3 worm cellular contexts compared by ENCODE assay signal in the genomic region with DNA sequence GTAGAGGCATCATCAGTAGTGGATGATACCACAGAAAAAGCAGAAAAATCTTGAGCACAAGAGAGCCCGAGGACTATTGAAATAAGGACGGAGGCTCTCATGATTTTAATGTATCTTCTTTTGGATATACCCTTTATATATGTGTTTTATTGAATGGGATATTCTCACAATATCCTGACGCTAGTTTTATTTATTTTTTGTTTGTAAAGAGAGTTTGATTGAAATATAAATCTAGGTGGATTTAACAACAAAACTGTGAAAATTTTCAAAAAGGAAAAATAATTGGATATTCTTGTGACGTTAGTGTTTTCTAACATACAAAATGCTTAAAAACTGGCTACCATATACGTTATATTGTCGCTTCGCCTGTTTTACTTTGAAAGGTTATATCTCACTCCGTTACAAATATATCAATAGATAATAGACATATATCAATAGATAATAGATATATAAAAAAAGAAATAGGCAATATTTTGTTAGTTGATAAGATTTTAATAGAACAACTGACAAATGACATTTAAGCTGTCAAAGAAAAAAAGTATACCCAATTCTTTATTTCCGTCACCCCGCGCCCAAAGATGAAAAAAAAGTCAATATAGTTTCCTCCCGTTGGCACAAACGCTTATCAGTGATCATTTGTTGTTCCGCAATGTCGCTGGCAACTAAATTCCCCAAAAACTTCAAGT.
TF ChIP-seq lines count a peak whose summit lies in the region.

TSS of gene E02H9.7 (minus strand) at position 101 of the 686 bp plus-strand sequence.
TSS of gene klo-2 (plus strand) at position 636 of the 686 bp plus-strand sequence.

TF ChIP-seq in whole organism, L3 larva, 47 proteins besides CTCF, POLR2A, EP300 and RAD21:
- TF ChIP-seq egl-27 (tag; optimal IDR thresholded peaks at IDR 0.05; lab: Kevin White, UChicago) (no peak), lin-15B (tag; optimal IDR thresholded peaks at IDR 0.05; lab: Kevin White, UChicago) (no peak), elt-2 (tag; optimal IDR thresholded peaks at IDR 0.05; lab: Kevin White, UChicago) (peak; percentile 30), hmg-11 (tag; optimal IDR thresholded peaks at IDR 0.05; lab: Kevin White, UChicago) (no peak)

TF ChIP-seq in whole organism, L4 larva, 104 proteins besides CTCF, POLR2A, EP300 and RAD21:
- TF ChIP-seq pqm-1 (tag; optimal IDR thresholded peaks at IDR 0.05; lab: Kevin White, UChicago) (peak; percentile 15), nhr-28 (tag; optimal IDR thresholded peaks at IDR 0.05; lab: Kevin White, UChicago) (peak; percentile 0), rbr-2 (tag; optimal IDR thresholded peaks at IDR 0.05; lab: Kevin White, UChicago) (no peak)

TF ChIP-seq in whole organism, young adult, 124 proteins besides CTCF, POLR2A, EP300 and RAD21:
- TF ChIP-seq F57A8.1 (GFP tag; optimal IDR thresholded peaks at IDR 0.05; lab: Kevin White, UChicago), result no peak
- peak; percentile 28 for TF ChIP-seq nhr-80 (tag; optimal IDR thresholded peaks at IDR 0.05; lab: Kevin White, UChicago)
- no peak for TF ChIP-seq F33H1.4 (GFP tag; IDR thresholded peaks at IDR 0.05; lab: Robert Waterston, UW)
